Fruit fly (Drosophila melanogaster) whole organism, prepupa: ENCODE data around the gene ras.

Experiments
- Blimp-1 ChIP-seq: fragments of 200-800 bp; sonication (Bioruptor generic); optimal IDR thresholded peaks from 3 replicates; lab custom pipeline; 2017; ENCODE audit warnings: missing biosample characterization, missing genetic modification characterization, mild to moderate bottlenecking, moderate library complexity, missing genetic modification reagents
- CG10631 ChIP-seq: fragments of 200-800 bp; sonication (Bioruptor generic); optimal IDR thresholded peaks from 2 replicates; lab custom pipeline; 2016; ENCODE audit warnings: missing biosample characterization, missing genetic modification characterization
- CG10669 ChIP-seq: fragments of 200-800 bp; sonication (Bioruptor generic); optimal IDR thresholded peaks from 3 replicates; lab custom pipeline; 2018; ENCODE audit warnings: missing biosample characterization, mild to moderate bottlenecking, missing genetic modification characterization, moderate library complexity
- CG11294 ChIP-seq: fragments of 200-800 bp; sonication (Bioruptor generic); IDR thresholded peaks from 2 replicates; pipeline ENCODE4 v1.3.6; 2022; ENCODE audit warnings: missing biosample characterization, missing genetic modification characterization
- CG11762 ChIP-seq: fragments of 200-800 bp; sonication (Bioruptor generic); optimal IDR thresholded peaks from 3 replicates; lab custom pipeline; 2016; ENCODE audit warnings: missing biosample characterization, missing genetic modification characterization; ENCODE audit not compliant: insufficient read depth
- CG11902 ChIP-seq: fragments of 200-800 bp; sonication (Bioruptor generic); optimal IDR thresholded peaks from 3 replicates; lab custom pipeline; 2016; ENCODE audit warnings: missing biosample characterization, missing genetic modification characterization
- CG15336 ChIP-seq: fragments of 200-800 bp; sonication (Bioruptor generic); IDR thresholded peaks from 2 replicates; pipeline ENCODE4 v1.3.6; 2022; ENCODE audit warnings: missing biosample characterization, missing genetic modification characterization
- CG1621 ChIP-seq: fragments of 200-800 bp; sonication (Bioruptor generic); optimal IDR thresholded peaks from 3 replicates; lab custom pipeline; 2018; ENCODE audit warnings: missing biosample characterization, mild to moderate bottlenecking, missing genetic modification characterization
- CG16779 ChIP-seq: fragments of 200-800 bp; sonication (Bioruptor generic); optimal IDR thresholded peaks from 3 replicates; lab custom pipeline; 2017; ENCODE audit warnings: missing biosample characterization, mild to moderate bottlenecking, missing genetic modification characterization
- CG3032 ChIP-seq: fragments of 200-800 bp; optimal IDR thresholded peaks from 2 replicates; lab custom pipeline; 2019; ENCODE audit warnings: missing biosample characterization, mild to moderate bottlenecking, missing genetic modification characterization, moderate library complexity
- CG31627 ChIP-seq: fragments of 200-800 bp; sonication (Bioruptor generic); optimal IDR thresholded peaks from 3 replicates; lab custom pipeline; 2016; ENCODE audit warnings: missing biosample characterization, missing genetic modification characterization
- CG32006 ChIP-seq: fragments of 200-800 bp; sonication (Bioruptor generic); optimal IDR thresholded peaks from 3 replicates; lab custom pipeline; 2017; ENCODE audit warnings: missing biosample characterization, mild to moderate bottlenecking, missing genetic modification characterization
- CG34406 ChIP-seq: fragments of 200-800 bp; sonication (Bioruptor generic); optimal IDR thresholded peaks from 3 replicates; lab custom pipeline; 2016; ENCODE audit warnings: missing biosample characterization, missing genetic modification characterization
- CG3919 ChIP-seq: fragments of 200-800 bp; sonication (Bioruptor generic); optimal IDR thresholded peaks from 3 replicates; lab custom pipeline; 2016; ENCODE audit warnings: missing biosample characterization, missing genetic modification characterization
- CG4318 ChIP-seq: fragments of 200-800 bp; sonication (Bioruptor generic); optimal IDR thresholded peaks from 3 replicates; lab custom pipeline; 2017; ENCODE audit warnings: missing biosample characterization, mild to moderate bottlenecking, missing genetic modification characterization
- CG6163 ChIP-seq: fragments of 200-800 bp; sonication (Bioruptor generic); IDR thresholded peaks from 3 replicates; pipeline ENCODE4 v1.3.6; 2022; ENCODE audit warnings: missing biosample characterization, missing genetic modification characterization
- CG6792 ChIP-seq: fragments of 200-800 bp; sonication (Bioruptor generic); optimal IDR thresholded peaks from 3 replicates; lab custom pipeline; 2016; ENCODE audit warnings: missing biosample characterization, missing genetic modification characterization
- CG6854 ChIP-seq: fragments of 200-800 bp; sonication (Bioruptor generic); optimal IDR thresholded peaks from 2 replicates; lab custom pipeline; 2017; ENCODE audit warnings: missing biosample characterization, mild to moderate bottlenecking, missing genetic modification characterization
- CG7368 ChIP-seq: fragments of 200-800 bp; sonication (Bioruptor generic); optimal IDR thresholded peaks from 3 replicates; lab custom pipeline; 2016; ENCODE audit warnings: missing biosample characterization, missing genetic modification characterization
- CG8119 ChIP-seq: fragments of 200-800 bp; sonication (Bioruptor generic); IDR thresholded peaks from 3 replicates; pipeline ENCODE4 v1.3.6; 2022; ENCODE audit warnings: missing biosample characterization, missing genetic modification characterization
- CG8319 ChIP-seq: fragments of 200-800 bp; sonication (Bioruptor generic); optimal IDR thresholded peaks from 3 replicates; lab custom pipeline; 2016; ENCODE audit warnings: missing biosample characterization, missing genetic modification characterization
- CG8632 ChIP-seq: fragments of 200-800 bp; sonication (Bioruptor generic); optimal IDR thresholded peaks from 3 replicates; lab custom pipeline; 2016; ENCODE audit warnings: missing biosample characterization, missing genetic modification characterization
- CG9139 ChIP-seq: fragments of 200-800 bp; sonication (Bioruptor generic); optimal IDR thresholded peaks from 3 replicates; lab custom pipeline; 2017; ENCODE audit warnings: missing biosample characterization, mild to moderate bottlenecking, missing genetic modification characterization
- Eip75B ChIP-seq: fragments of 200-800 bp; sonication (Bioruptor generic); optimal IDR thresholded peaks from 3 replicates; lab custom pipeline; 2016; ENCODE audit warnings: missing biosample characterization, missing genetic modification characterization
- Eip78C ChIP-seq: fragments of 200-800 bp; sonication (Bioruptor generic); peaks from one replicate; lab custom pipeline; 2016; ENCODE audit warnings: missing biosample characterization, missing genetic modification characterization
- Eip93F ChIP-seq: fragments of 200-800 bp; sonication (Bioruptor generic); optimal IDR thresholded peaks from 2 replicates; lab custom pipeline; 2016; ENCODE audit warnings: missing biosample characterization, mild to moderate bottlenecking, missing genetic modification characterization
- Ets96B ChIP-seq: fragments of 200-800 bp; optimal IDR thresholded peaks from 2 replicates; lab custom pipeline; 2019; ENCODE audit warnings: missing biosample characterization, mild to moderate bottlenecking, missing genetic modification characterization, moderate library complexity
- Hr38 ChIP-seq: sonication (Bioruptor generic); optimal IDR thresholded peaks from 2 replicates; lab custom pipeline; 2016; ENCODE audit warnings: missing biosample characterization, missing genetic modification characterization
- Hr39 ChIP-seq: fragments of 200-800 bp; sonication (Bioruptor generic); optimal IDR thresholded peaks from 2 replicates; lab custom pipeline; 2016; ENCODE audit warnings: missing biosample characterization, missing genetic modification characterization
- Hr4 ChIP-seq: fragments of 200-800 bp; sonication (Bioruptor generic); optimal IDR thresholded peaks from 3 replicates; lab custom pipeline; 2016; ENCODE audit warnings: missing biosample characterization, missing genetic modification characterization
- Lpt ChIP-seq: fragments of 200-800 bp; sonication (Bioruptor generic); optimal IDR thresholded peaks from 3 replicates; lab custom pipeline; 2016; ENCODE audit warnings: missing biosample characterization, missing genetic modification characterization
- Met ChIP-seq: fragments of 200-800 bp; sonication (Bioruptor generic); optimal IDR thresholded peaks from 3 replicates; lab custom pipeline; 2016; ENCODE audit warnings: missing biosample characterization, missing genetic modification characterization
- OdsH ChIP-seq: fragments of 200-800 bp; sonication (Bioruptor generic); optimal IDR thresholded peaks from 3 replicates; lab custom pipeline; 2016; ENCODE audit warnings: missing biosample characterization, missing genetic modification characterization
- Sox14 ChIP-seq: fragments of 200-800 bp; sonication (Bioruptor generic); optimal IDR thresholded peaks from 3 replicates; lab custom pipeline; 2016; ENCODE audit warnings: missing biosample characterization, missing genetic modification characterization
- Sox15 ChIP-seq: fragments of 200-800 bp; sonication (Bioruptor generic); optimal IDR thresholded peaks from 3 replicates; lab custom pipeline; 2016; ENCODE audit warnings: missing biosample characterization, missing genetic modification characterization
- achi ChIP-seq: fragments of 200-800 bp; sonication (Bioruptor generic); optimal IDR thresholded peaks from 3 replicates; lab custom pipeline; 2016; ENCODE audit warnings: missing biosample characterization, missing genetic modification characterization
- acj6 ChIP-seq: fragments of 200-800 bp; sonication (Bioruptor generic); optimal IDR thresholded peaks from 3 replicates; lab custom pipeline; 2016; ENCODE audit warnings: missing biosample characterization, missing genetic modification characterization
- dac ChIP-seq: fragments of 200-800 bp; sonication (Bioruptor generic); optimal IDR thresholded peaks from 2 replicates; lab custom pipeline; 2017; ENCODE audit warnings: missing biosample characterization, mild to moderate bottlenecking, missing genetic modification characterization
- dsx ChIP-seq: fragments of 200-800 bp; optimal IDR thresholded peaks from 3 replicates; lab custom pipeline; 2019; ENCODE audit warnings: missing biosample characterization, mild to moderate bottlenecking, missing genetic modification characterization, moderate library complexity; ENCODE audit not compliant: poor library complexity, severe bottlenecking
- eg ChIP-seq: fragments of 200-800 bp; sonication (Bioruptor generic); IDR thresholded peaks from 3 replicates; pipeline ENCODE4 v1.3.6; 2022; ENCODE audit warnings: missing biosample characterization, missing genetic modification characterization
- esn ChIP-seq: fragments of 200-800 bp; sonication (Bioruptor generic); optimal IDR thresholded peaks from 2 replicates; lab custom pipeline; 2016; ENCODE audit warnings: missing biosample characterization, mild to moderate bottlenecking, missing genetic modification characterization, moderate library complexity
- fd85E ChIP-seq: fragments of 200-800 bp; sonication (Bioruptor generic); optimal IDR thresholded peaks from 3 replicates; lab custom pipeline; 2016; ENCODE audit warnings: missing biosample characterization, missing genetic modification characterization
- lz ChIP-seq: fragments of 200-800 bp; sonication (Bioruptor generic); optimal IDR thresholded peaks from 3 replicates; lab custom pipeline; 2016; ENCODE audit warnings: missing biosample characterization, missing genetic modification characterization
- net ChIP-seq: fragments of 200-800 bp; sonication (Bioruptor generic); optimal IDR thresholded peaks from 3 replicates; lab custom pipeline; 2016; ENCODE audit warnings: missing biosample characterization, missing genetic modification characterization
- pdm3 ChIP-seq: fragments of 200-800 bp; sonication (Bioruptor generic); optimal IDR thresholded peaks from 3 replicates; lab custom pipeline; 2016; ENCODE audit warnings: missing biosample characterization, missing genetic modification characterization
- salr ChIP-seq, 2 experiments: fragments of 200-800 bp; sonication (Bioruptor generic); optimal IDR thresholded peaks; 3 replicates each; lab custom pipeline; 2016 to 2018; ENCODE audit warnings: missing biosample characterization in 2 of 2, missing genetic modification characterization in 2 of 2, mild to moderate bottlenecking in 1 of 2
- spab ChIP-seq: fragments of 200-800 bp; sonication (Bioruptor generic); optimal IDR thresholded peaks from 2 replicates; lab custom pipeline; 2017; ENCODE audit warnings: missing biosample characterization, mild to moderate bottlenecking, missing genetic modification characterization, missing genetic modification reagents
- ss ChIP-seq, 2 experiments: fragments of 200-800 bp; sonication (Bioruptor generic); optimal IDR thresholded peaks; 2 replicates in 1 of 2; 3 replicates in 1 of 2; lab custom pipeline; 2017 to 2018; ENCODE audit warnings: mild to moderate bottlenecking in 2 of 2, missing biosample characterization in 2 of 2, missing genetic modification characterization in 2 of 2, moderate library complexity in 1 of 2
- svp ChIP-seq: fragments of 200-800 bp; sonication (Bioruptor generic); peaks from one replicate; lab custom pipeline; 2016; ENCODE audit warnings: missing biosample characterization, missing genetic modification characterization
- topi ChIP-seq: fragments of 200-800 bp; sonication (Bioruptor generic); optimal IDR thresholded peaks from 3 replicates; lab custom pipeline; 2016; ENCODE audit warnings: missing biosample characterization, missing genetic modification characterization
- vri ChIP-seq: fragments of 200-800 bp; sonication (Bioruptor generic); optimal IDR thresholded peaks from 3 replicates; lab custom pipeline; 2016; ENCODE audit warnings: missing biosample characterization, mild to moderate bottlenecking, missing genetic modification characterization

ras gene

dm6 chrX:10771856-10772592 lies 27.7 kb downstream of the ras start, which contains the start of gene CG15211:
Gene CG15211 (plus strand): TSS chrX:10772541.
- TF ChIP-seq CG16779 (tag; lab: Kevin White, UChicago) (peak; percentile 55), CG8319 (GFP tag; lab: Kevin White, UChicago) (peak; percentile 16), OdsH (peak; percentile 84), topi (peak; percentile 66), pdm3 (GFP tag; lab: Kevin White, UChicago) (peak; percentile 83), CG31627 (GFP tag; lab: Kevin White, UChicago) (peak; percentile 44), CG32006 (GFP tag; lab: Kevin White, UChicago) (peak; percentile 90), CG4318 (GFP tag; lab: Kevin White, UChicago) (peak; percentile 77), dac (GFP tag; lab: Kevin White, UChicago) (peak; percentile 75), CG11762 (GFP tag; lab: Kevin White, UChicago) (peak; percentile 44), achi (GFP tag; lab: Kevin White, UChicago) (peak; percentile 87), CG8119 (peak; percentile 90; the same call in 2 of the 3 replicates), CG3032 (tag; lab: Kevin White, UChicago) (peak; percentile 85), CG6163 (peak; percentile 85), net (GFP tag; lab: Kevin White, UChicago) (peak; percentile 82), Met (peak; percentile 64), CG10631 (GFP tag; lab: Kevin White, UChicago) (peak; percentile 85), Eip75B (GFP tag; lab: Kevin White, UChicago) (peak; percentile 75), Sox15 (GFP tag; lab: Kevin White, UChicago) (peak; percentile 55), dsx (GFP tag; lab: Kevin White, UChicago) (peak; percentile 92), Eip93F (peak; percentile 42), lz (GFP tag; lab: Kevin White, UChicago) (peak; percentile 67), esn (GFP tag; lab: Kevin White, UChicago) (peak; percentile 67), Hr39 (GFP tag; lab: Kevin White, UChicago) (peak; percentile 29), salr (GFP tag; optimal IDR thresholded peaks at IDR 0.05; lab: Kevin White, UChicago) (peak; percentile 68 to 87), svp (peak; percentile 77), Ets96B (tag; lab: Kevin White, UChicago) (peak; percentile 89), CG11294 (GFP tag; lab: Robert Waterston, UW) (peak; percentile 36; the same call in 1 of the 2 replicates), CG7368 (GFP tag; lab: Kevin White, UChicago) (peak; percentile 55), CG3919 (GFP tag; lab: Kevin White, UChicago) (peak; percentile 82), CG6854 (peak; percentile 57), CG1621 (tag; lab: Kevin White, UChicago) (peak; percentile 77), CG11902 (GFP tag; lab: Kevin White, UChicago) (peak; percentile 26), Lpt (GFP tag; lab: Kevin White, UChicago) (peak; percentile 87), spab (GFP tag; lab: Kevin White, UChicago) (peak; percentile 76), Hr38 (GFP tag; lab: Kevin White, UChicago) (no peak), vri (GFP tag; lab: Kevin White, UChicago) (peak; percentile 34), Eip78C (GFP tag; lab: Kevin White, UChicago) (peak; percentile 92), fd85E (GFP tag; lab: Kevin White, UChicago) (peak; percentile 42), Hr4 (GFP tag; lab: Kevin White, UChicago) (peak; percentile 68), CG15336 (GFP tag; lab: Robert Waterston, UW) (peak; percentile 86), CG34406 (GFP tag; lab: Kevin White, UChicago) (peak; percentile 77), CG9139 (peak; percentile 72), eg (GFP tag; lab: Robert Waterston, UW) (peak; percentile 79), CG10669 (GFP tag; lab: Kevin White, UChicago) (peak; percentile 79), Blimp-1 (GFP tag; lab: Kevin White, UChicago) (peak; percentile 19), CG8632 (peak; percentile 72), ss (GFP tag; optimal IDR thresholded peaks at IDR 0.05; lab: Kevin White, UChicago) (peak; percentile 78 to 88), acj6 (GFP tag; lab: Kevin White, UChicago) (peak; percentile 80), CG6792 (GFP tag; lab: Kevin White, UChicago) (peak; percentile 68), Sox14 (GFP tag; lab: Kevin White, UChicago) (peak; percentile 76)
